Fruit fly (Drosophila melanogaster): ENCODE results near the gene psidin.

The psidin gene

dm6 chr3R:20035887-20036286, 14.4 kb downstream of the psidin start, which contains the start of gene Regnase-1 (continued):
- peak; percentile 87 for TF ChIP-seq so (GFP tag; IDR thresholded peaks at IDR 0.05)
- TF ChIP-seq gsb-n (tag; optimal IDR thresholded peaks at IDR 0.05) = peak; percentile 94
- peak; percentile 64 for TF ChIP-seq CG18476 (GFP tag; optimal IDR thresholded peaks at IDR 0.05)
- TF ChIP-seq CG3726 (GFP tag; IDR thresholded peaks at IDR 0.05) = peak; percentile 77; the same call in 1 of the 3 replicates
- TF ChIP-seq Usf (GFP tag; optimal IDR thresholded peaks at IDR 0.05) = peak; percentile 68
- TF ChIP-seq CG9437 (GFP tag; optimal IDR thresholded peaks at IDR 0.05) = peak; percentile 84
- TF ChIP-seq Dip3 (GFP tag; optimal IDR thresholded peaks at IDR 0.05) = peak; percentile 60
- peak; percentile 80 for TF ChIP-seq mam (GFP tag; optimal IDR thresholded peaks at IDR 0.05)
- peak; percentile 66 for TF ChIP-seq fd96Cb (tag; optimal IDR thresholded peaks at IDR 0.05)
- TF ChIP-seq z (GFP tag; IDR thresholded peaks at IDR 0.05) = peak; percentile 57; the same call in 1 of the 3 replicates
- TF ChIP-seq PHDP (tag; optimal IDR thresholded peaks at IDR 0.05) = peak; percentile 95
- TF ChIP-seq maf-S (GFP tag; optimal IDR thresholded peaks at IDR 0.05) = peak; percentile 84
- no peak for TF ChIP-seq Doc2 (GFP tag; IDR thresholded peaks at IDR 0.05)
- no peak for TF ChIP-seq cad (GFP tag; optimal IDR thresholded peaks at IDR 0.05)
- peak; percentile 80 for TF ChIP-seq Ptx1 (GFP tag; IDR thresholded peaks at IDR 0.05)
- TF ChIP-seq GATAe (GFP tag; conservative IDR thresholded peaks at IDR 0.05) = peak; percentile 68
- TF ChIP-seq Awh (GFP tag; IDR thresholded peaks at IDR 0.05) = peak; percentile 89
- TF ChIP-seq zfh1 (GFP tag; IDR thresholded peaks at IDR 0.05) = peak; percentile 92
- peak; percentile 96 for TF ChIP-seq kah (GFP tag; optimal IDR thresholded peaks at IDR 0.05)
- peak; percentile 97 for TF ChIP-seq CG6813 (GFP tag; optimal IDR thresholded peaks at IDR 0.05)
- no peak for TF ChIP-seq Lim3 (GFP tag; IDR thresholded peaks at IDR 0.05)
- peak; percentile 95 for TF ChIP-seq Vsx1 (GFP tag; optimal IDR thresholded peaks at IDR 0.05)
- TF ChIP-seq CG14710 (tag; optimal IDR thresholded peaks at IDR 0.05) = peak; percentile 91
- peak; percentile 97 for TF ChIP-seq NfI (GFP tag; optimal IDR thresholded peaks at IDR 0.05)
- no peak for TF ChIP-seq tll (GFP tag; optimal IDR thresholded peaks at IDR 0.05)
- TF ChIP-seq CG12744 (GFP tag; optimal IDR thresholded peaks at IDR 0.05) = peak; percentile 90
- TF ChIP-seq D19A (tag; optimal IDR thresholded peaks at IDR 0.05) = no peak
- TF ChIP-seq pho (GFP tag; optimal IDR thresholded peaks at IDR 0.05) = peak; percentile 91
- TF ChIP-seq HmgZ (tag; optimal IDR thresholded peaks at IDR 0.05) = peak; percentile 95
- peak; percentile 16 for TF ChIP-seq Abd-B (GFP tag; optimal IDR thresholded peaks at IDR 0.05)
- no peak for TF ChIP-seq fru (optimal IDR thresholded peaks at IDR 0.05)
- TF ChIP-seq ara (GFP tag; IDR thresholded peaks at IDR 0.05) = peak; percentile 90
- TF ChIP-seq org-1 (GFP tag; optimal IDR thresholded peaks at IDR 0.05) = peak; percentile 83
- peak; percentile 86 for TF ChIP-seq NC2α (GFP tag; optimal IDR thresholded peaks at IDR 0.05)
- peak; percentile 92 for TF ChIP-seq CG33557 (GFP tag; optimal IDR thresholded peaks at IDR 0.05)
- peak; percentile 41; the same call in 1 of the 2 replicates for TF ChIP-seq CG9215 (GFP tag; IDR thresholded peaks at IDR 0.05)
- TF ChIP-seq CG14667 (GFP tag; IDR thresholded peaks at IDR 0.05) = peak; percentile 48; the same call in 1 of the 2 replicates
- TF ChIP-seq CG9609 (GFP tag; optimal IDR thresholded peaks at IDR 0.05) = peak; percentile 79
- peak; percentile 54 for TF ChIP-seq CG30431 (GFP tag; optimal IDR thresholded peaks at IDR 0.05)
- peak; percentile 74 for TF ChIP-seq row (GFP tag; IDR thresholded peaks at IDR 0.05)
- TF ChIP-seq hbn (GFP tag; IDR thresholded peaks at IDR 0.05; ENCODE audit: partially characterized antibody) = peak; percentile 95
- TF ChIP-seq sd (tag; optimal IDR thresholded peaks at IDR 0.05) = no peak
- TF ChIP-seq CG15269 (tag; optimal IDR thresholded peaks at IDR 0.05) = peak; percentile 91
- peak; percentile 87; the same call in 1 of the 2 replicates for TF ChIP-seq CG14014 (GFP tag; IDR thresholded peaks at IDR 0.05)
- TF ChIP-seq HLH54F (GFP tag; optimal IDR thresholded peaks at IDR 0.05) = peak; percentile 79
- peak; percentile 96 for TF ChIP-seq CG16813 (GFP tag; IDR thresholded peaks at IDR 0.05; ENCODE audit: partially characterized antibody)
- peak; percentile 60 for TF ChIP-seq CG8944 (GFP tag; optimal IDR thresholded peaks at IDR 0.05)
- TF ChIP-seq Rx (GFP tag; IDR thresholded peaks at IDR 0.05) = peak; percentile 84
- TF ChIP-seq Fer3 (tag; optimal IDR thresholded peaks at IDR 0.05) = peak; percentile 96
- TF ChIP-seq zen2 (GFP tag; IDR thresholded peaks at IDR 0.05; ENCODE audit: partially characterized antibody) = peak; percentile 95
- peak; percentile 97 for TF ChIP-seq CG17912 (GFP tag; optimal IDR thresholded peaks at IDR 0.05)

All from whole organism, embryonic.